Worm (Caenorhabditis elegans) whole organism, mixed stage, embryonic: ENCODE measurements around the gene C14B9.3.

ENCODE experiments used
- M03D4.4 ChIP-seq: sonication (generic microtip); optimal IDR thresholded peaks from 2 replicates; lab custom pipeline; 2017; ENCODE audit warnings: mild to moderate bottlenecking, missing genetic modification characterization, missing compliant biosample characterization
- blmp-1 ChIP-seq: fragments of 150-350 bp; optimal IDR thresholded peaks from 2 replicates; lab custom pipeline; 2014; ENCODE audit warnings: missing biosample characterization, missing genetic modification characterization
- ceh-43 ChIP-seq: fragments of 200-800 bp; sonication (Bioruptor generic); optimal IDR thresholded peaks from 2 replicates; lab custom pipeline; 2018; ENCODE audit warnings: mild to moderate bottlenecking, missing genetic modification characterization, moderate library complexity, missing compliant biosample characterization
- ceh-83 ChIP-seq: fragments of 200-800 bp; sonication (Bioruptor generic); optimal IDR thresholded peaks from 2 replicates; lab custom pipeline; 2018; ENCODE audit warnings: mild to moderate bottlenecking, missing genetic modification characterization, missing compliant biosample characterization
- ces-1 ChIP-seq: fragments of 150-350 bp; optimal IDR thresholded peaks from 2 replicates; lab custom pipeline; 2014; ENCODE audit warnings: missing biosample characterization, missing genetic modification reagents, missing genetic modification characterization
- cnd-1 ChIP-seq: fragments of 200-800 bp; sonication (Bioruptor generic); optimal IDR thresholded peaks from 2 replicates; lab custom pipeline; 2018; ENCODE audit warnings: mild to moderate bottlenecking, missing genetic modification characterization, missing compliant biosample characterization
- drap-1 ChIP-seq: fragments of 200-800 bp; sonication (Bioruptor generic); optimal IDR thresholded peaks from 3 replicates; lab custom pipeline; 2018; ENCODE audit warnings: mild to moderate bottlenecking, missing genetic modification characterization, missing compliant biosample characterization
- elt-1 ChIP-seq: sonication (generic microtip); optimal IDR thresholded peaks from 2 replicates; lab custom pipeline; 2017; ENCODE audit warnings: missing genetic modification characterization, mild to moderate bottlenecking, missing compliant biosample characterization, antibody characterized with exemption, moderate library complexity, borderline replicate concordance; ENCODE audit not compliant: insufficient read depth
- elt-3 ChIP-seq: fragments of 150-350 bp; optimal IDR thresholded peaks from 2 replicates; lab custom pipeline; 2014; ENCODE audit warnings: missing biosample characterization, missing genetic modification characterization
- flh-1 ChIP-seq: fragments of 200-800 bp; sonication (Bioruptor generic); optimal IDR thresholded peaks from 2 replicates; lab custom pipeline; 2018; ENCODE audit warnings: mild to moderate bottlenecking, missing genetic modification characterization, moderate library complexity, missing compliant biosample characterization
- ham-2 ChIP-seq: fragments of 200-800 bp; sonication (Bioruptor generic); optimal IDR thresholded peaks from 2 replicates; lab custom pipeline; 2018; ENCODE audit warnings: mild to moderate bottlenecking, missing genetic modification characterization, missing compliant biosample characterization
- hlh-1 ChIP-seq: fragments of 150-350 bp; optimal IDR thresholded peaks from 2 replicates; lab custom pipeline; 2014; ENCODE audit warnings: missing biosample characterization, missing genetic modification reagents, missing genetic modification characterization
- lin-13 ChIP-seq: fragments of 150-350 bp; optimal IDR thresholded peaks from 2 replicates; lab custom pipeline; 2014; ENCODE audit warnings: missing biosample characterization, missing genetic modification characterization
- lin-32 ChIP-seq: fragments of 200-800 bp; sonication (Bioruptor generic); optimal IDR thresholded peaks from 2 replicates; lab custom pipeline; 2018; ENCODE audit warnings: mild to moderate bottlenecking, missing genetic modification characterization, missing compliant biosample characterization
- lsy-2 ChIP-seq: fragments of 150-350 bp; optimal IDR thresholded peaks from 2 replicates; lab custom pipeline; 2014; ENCODE audit warnings: missing biosample characterization, missing genetic modification characterization
- mab-5 ChIP-seq: fragments of 150-350 bp; optimal IDR thresholded peaks from 2 replicates; lab custom pipeline; 2014; ENCODE audit warnings: missing biosample characterization, missing genetic modification characterization
- mep-1 ChIP-seq: fragments of 150-350 bp; optimal IDR thresholded peaks from 2 replicates; lab custom pipeline; 2017; ENCODE audit warnings: missing biosample characterization, missing genetic modification reagents, missing genetic modification characterization, inconsistent platforms
- mls-2 ChIP-seq: sonication (generic microtip); optimal IDR thresholded peaks from 2 replicates; lab custom pipeline; 2016; ENCODE audit warnings: mild to moderate bottlenecking, missing genetic modification characterization, moderate library complexity, missing compliant biosample characterization
- nhr-12 ChIP-seq: fragments of 150-350 bp; optimal IDR thresholded peaks from 2 replicates; lab custom pipeline; 2014; ENCODE audit warnings: missing biosample characterization, missing genetic modification characterization
- nhr-2 ChIP-seq: fragments of 150-350 bp; optimal IDR thresholded peaks from 2 replicates; lab custom pipeline; 2014; ENCODE audit warnings: missing biosample characterization, missing genetic modification characterization
- nhr-237 ChIP-seq: fragments of 150-350 bp; optimal IDR thresholded peaks from 2 replicates; lab custom pipeline; 2014; ENCODE audit warnings: missing biosample characterization, missing genetic modification characterization
- nhr-28 ChIP-seq: fragments of 150-350 bp; optimal IDR thresholded peaks from 2 replicates; lab custom pipeline; 2014; ENCODE audit warnings: missing biosample characterization, missing genetic modification characterization
- nhr-76 ChIP-seq: sonication (generic microtip); optimal IDR thresholded peaks from 2 replicates; lab custom pipeline; 2017; ENCODE audit warnings: missing biosample characterization, missing genetic modification characterization
- pha-4 ChIP-seq: fragments of 150-350 bp; optimal IDR thresholded peaks from 2 replicates; lab custom pipeline; 2018; ENCODE audit warnings: missing biosample characterization, missing genetic modification reagents, missing genetic modification characterization
- sem-2 ChIP-seq: fragments of 200-800 bp; sonication (Bioruptor generic); optimal IDR thresholded peaks from 2 replicates; lab custom pipeline; 2018; ENCODE audit warnings: mild to moderate bottlenecking, missing genetic modification characterization, missing compliant biosample characterization
- snpc-4 ChIP-seq: fragments of 150-350 bp; optimal IDR thresholded peaks from 2 replicates; lab custom pipeline; 2014; ENCODE audit warnings: missing biosample characterization, missing genetic modification characterization
- sptf-1 ChIP-seq: sonication (generic microtip); optimal IDR thresholded peaks from 2 replicates; lab custom pipeline; 2017; ENCODE audit warnings: mild to moderate bottlenecking, missing genetic modification characterization, moderate library complexity, missing compliant biosample characterization
- tbx-8 ChIP-seq: fragments of 200-800 bp; sonication (Bioruptor generic); optimal IDR thresholded peaks from 2 replicates; lab custom pipeline; 2018; ENCODE audit warnings: mild to moderate bottlenecking, missing genetic modification characterization, moderate library complexity, missing compliant biosample characterization
- unc-120 ChIP-seq: sonication (generic microtip); optimal IDR thresholded peaks from 2 replicates; lab custom pipeline; 2017; ENCODE audit warnings: missing genetic modification characterization, missing compliant biosample characterization; ENCODE audit not compliant: poor library complexity, severe bottlenecking
- unc-39 ChIP-seq: fragments of 150-350 bp; optimal IDR thresholded peaks from 2 replicates; lab custom pipeline; 2014; ENCODE audit warnings: missing biosample characterization, missing genetic modification characterization
- zip-8 ChIP-seq: fragments of 150-350 bp; optimal IDR thresholded peaks from 2 replicates; lab custom pipeline; 2014; ENCODE audit warnings: missing biosample characterization, missing genetic modification characterization
- ztf-11 ChIP-seq: fragments of 150-350 bp; optimal IDR thresholded peaks from 2 replicates; lab custom pipeline; 2014; ENCODE audit warnings: missing biosample characterization, missing genetic modification characterization

C14B9.3 gene

ce11 chrIII:8108490-8108889 is at the start of gene C14B9.3:
C14B9.3 (plus strand) TSS chrIII:8108790.
- TF ChIP-seq snpc-4 (tag; lab: Kevin White, UChicago) = no peak
- no peak for TF ChIP-seq nhr-2
- no peak for TF ChIP-seq flh-1
- no peak for TF ChIP-seq nhr-12 (tag; lab: Kevin White, UChicago)
- TF ChIP-seq unc-39 (tag; lab: Kevin White, UChicago) = no peak
- no peak for TF ChIP-seq ces-1 (GFP tag; lab: Kevin White, UChicago)
- no peak for TF ChIP-seq lin-13 (tag; lab: Kevin White, UChicago)
- no peak for TF ChIP-seq elt-1 (tag; lab: Kevin White, UChicago)
- no peak for TF ChIP-seq tbx-8
- TF ChIP-seq nhr-237 (tag; lab: Kevin White, UChicago) = no peak
- no peak for TF ChIP-seq ztf-11 (tag; lab: Kevin White, UChicago)
- no peak for TF ChIP-seq ceh-83 (GFP tag; lab: Kevin White, UChicago)
- no peak for TF ChIP-seq sem-2 (GFP tag; lab: Kevin White, UChicago)
- TF ChIP-seq sptf-1 (tag; lab: Kevin White, UChicago) = no peak
- no peak for TF ChIP-seq M03D4.4 (tag; lab: Kevin White, UChicago)
- TF ChIP-seq nhr-28 (tag; lab: Kevin White, UChicago) = no peak
- TF ChIP-seq ceh-43 (GFP tag; lab: Kevin White, UChicago) = no peak
- TF ChIP-seq drap-1 (GFP tag; lab: Kevin White, UChicago) = no peak
- no peak for TF ChIP-seq zip-8 (tag; lab: Kevin White, UChicago)

ce11 chrIII:8061114-8061513 is 47.5 kb upstream of the C14B9.3 start:
- TF ChIP-seq mls-2 (tag; lab: Kevin White, UChicago) = no peak
- no peak for TF ChIP-seq pha-4 (tag; lab: Kevin White, UChicago)
- no peak for TF ChIP-seq tbx-8
- TF ChIP-seq nhr-76 = no peak
- no peak for TF ChIP-seq cnd-1
- TF ChIP-seq hlh-1 (tag; lab: Kevin White, UChicago) = no peak
- no peak for TF ChIP-seq unc-39 (tag; lab: Kevin White, UChicago)
- no peak for TF ChIP-seq ceh-83 (GFP tag; lab: Kevin White, UChicago)
- TF ChIP-seq ham-2 = no peak
- no peak for TF ChIP-seq elt-3 (tag; lab: Kevin White, UChicago)
- TF ChIP-seq zip-8 (tag; lab: Kevin White, UChicago) = no peak
- TF ChIP-seq nhr-237 (tag; lab: Kevin White, UChicago) = no peak
- no peak for TF ChIP-seq nhr-12 (tag; lab: Kevin White, UChicago)
- no peak for TF ChIP-seq mab-5
- no peak for TF ChIP-seq drap-1 (GFP tag; lab: Kevin White, UChicago)
- TF ChIP-seq lin-32 = no peak
- TF ChIP-seq sptf-1 (tag; lab: Kevin White, UChicago) = no peak
- TF ChIP-seq flh-1 = no peak

ce11 chrIII:8063659-8064058 is 44.9 kb upstream of the C14B9.3 start:
- TF ChIP-seq nhr-2 (no peak), elt-1 (tag; lab: Kevin White, UChicago) (no peak), ham-2 (peak; percentile 69), lsy-2 (peak; percentile 5), mab-5 (no peak)

- TF ChIP-seq hlh-1 (tag; lab: Kevin White, UChicago) (no peak), lsy-2 (peak; percentile 66), mep-1 (tag; lab: Kevin White, UChicago) (no peak)
Observed at ce11 chrIII:8065101-8065500, 43.5 kb upstream of the C14B9.3 start.

- TF ChIP-seq ces-1 (GFP tag; lab: Kevin White, UChicago) = no peak
- TF ChIP-seq mep-1 (tag; lab: Kevin White, UChicago) = no peak
- no peak for TF ChIP-seq snpc-4 (tag; lab: Kevin White, UChicago)
- TF ChIP-seq ceh-43 (GFP tag; lab: Kevin White, UChicago) = no peak
- TF ChIP-seq elt-3 (tag; lab: Kevin White, UChicago) = no peak
- TF ChIP-seq nhr-237 (tag; lab: Kevin White, UChicago) = no peak
- no peak for TF ChIP-seq unc-120 (tag; lab: Kevin White, UChicago)
- TF ChIP-seq mab-5 = no peak
- TF ChIP-seq blmp-1 (tag; lab: Kevin White, UChicago) = no peak
- TF ChIP-seq zip-8 (tag; lab: Kevin White, UChicago) = no peak
- no peak for TF ChIP-seq ham-2
- no peak for TF ChIP-seq lin-13 (tag; lab: Kevin White, UChicago)
- no peak for TF ChIP-seq ztf-11 (tag; lab: Kevin White, UChicago)
Observed at ce11 chrIII:8066989-8067388, 41.6 kb upstream of the C14B9.3 start, which contains the start of gene pros-1. pros-1 (plus strand) TSS chrIII:8067289.
